Worm (Caenorhabditis elegans): Measurements from ENCODE around the gene C04B4.4.

The C04B4.4 gene

ce11 chrX:12337846-12338490, 47.3 kb downstream of the C04B4.4 start, which contains the start of gene srd-44 (continued):
- TF ChIP-seq lsl-1 (GFP tag; optimal IDR thresholded peaks at IDR 0.05): no peak
- no peak for TF ChIP-seq unc-62 (GFP tag; optimal IDR thresholded peaks at IDR 0.05)
- TF ChIP-seq mes-4 (tag; optimal IDR thresholded peaks at IDR 0.05): no peak
- TF ChIP-seq lin-35 (GFP tag; optimal IDR thresholded peaks at IDR 0.05): no peak
- TF ChIP-seq attf-6 (GFP tag; IDR thresholded peaks at IDR 0.05): no peak
- peak; percentile 45 for TF ChIP-seq athp-1 (tag; optimal IDR thresholded peaks at IDR 0.05)
- TF ChIP-seq ceh-27 (GFP tag; optimal IDR thresholded peaks at IDR 0.05): no peak
- TF ChIP-seq pbrm-1 (GFP tag; IDR thresholded peaks at IDR 0.05): peak; percentile 83
- TF ChIP-seq atf-7 (tag; optimal IDR thresholded peaks at IDR 0.05): no peak
- no peak for TF ChIP-seq C06A6.2 (GFP tag; conservative IDR thresholded peaks at IDR 0.05)
- TF ChIP-seq K11D2.4 (GFP tag; IDR thresholded peaks at IDR 0.05): no peak
- no peak for TF ChIP-seq sptf-2 (GFP tag; optimal IDR thresholded peaks at IDR 0.05)
- no peak for TF ChIP-seq attf-5 (GFP tag; optimal IDR thresholded peaks at IDR 0.05)
- TF ChIP-seq lin-40 (tag; optimal IDR thresholded peaks at IDR 0.05): no peak
- no peak for TF ChIP-seq zfh-2 (GFP tag; conservative IDR thresholded peaks at IDR 0.05)
- TF ChIP-seq dox-1 (GFP tag; IDR thresholded peaks at IDR 0.05): no peak; the same call in 1 of the 2 replicates
- no peak for TF ChIP-seq egl-44 (GFP tag; IDR thresholded peaks at IDR 0.05)
- no peak for TF ChIP-seq madf-3 (GFP tag; IDR thresholded peaks at IDR 0.05)
- TF ChIP-seq T26A5.8 (tag; optimal IDR thresholded peaks at IDR 0.05): no peak
- no peak for TF ChIP-seq somi-1 (GFP tag; optimal IDR thresholded peaks at IDR 0.05)
- no peak for TF ChIP-seq mel-28 (tag; optimal IDR thresholded peaks at IDR 0.05; ENCODE audit: borderline replicate concordance)
- TF ChIP-seq F57A8.1 (GFP tag; optimal IDR thresholded peaks at IDR 0.05): no peak
- TF ChIP-seq hlh-26 (GFP tag; conservative IDR thresholded peaks at IDR 0.05): no peak
- TF ChIP-seq ceh-58 (GFP tag; IDR thresholded peaks at IDR 0.05): no peak
- TF ChIP-seq madf-6 (GFP tag; IDR thresholded peaks at IDR 0.05): no peak
- no peak for TF ChIP-seq gei-17 (GFP tag; optimal IDR thresholded peaks at IDR 0.05)
- TF ChIP-seq ekl-4 (GFP tag; IDR thresholded peaks at IDR 0.05): no peak
- no peak for TF ChIP-seq pha-4 (tag; optimal IDR thresholded peaks at IDR 0.05)
- TF ChIP-seq F49E8.2 (tag; optimal IDR thresholded peaks at IDR 0.05; ENCODE audit: insufficient read depth): no peak
- no peak for TF ChIP-seq Y53G8AR.9 (GFP tag; conservative IDR thresholded peaks at IDR 0.05)
- no peak for TF ChIP-seq nhr-120 (GFP tag; IDR thresholded peaks at IDR 0.05)
- TF ChIP-seq aptf-2 (GFP tag; conservative IDR thresholded peaks at IDR 0.05): no peak
- TF ChIP-seq nfyb-1 (GFP tag; IDR thresholded peaks at IDR 0.05): 0 out of 2 replicates have a peak, but pooled peaks have one; percentile 45
- TF ChIP-seq dpff-1 (tag; optimal IDR thresholded peaks at IDR 0.05): no peak
- TF ChIP-seq B0336.3 (GFP tag; IDR thresholded peaks at IDR 0.05): no peak
- no peak for TF ChIP-seq F33H1.4 (GFP tag; IDR thresholded peaks at IDR 0.05)
- TF ChIP-seq cebp-1 (GFP tag; IDR thresholded peaks at IDR 0.05): no peak
- no peak for TF ChIP-seq cebp-1 (tag; optimal IDR thresholded peaks at IDR 0.05)
- peak; percentile 58 for TF ChIP-seq nhr-90 (tag; optimal IDR thresholded peaks at IDR 0.05)
- no peak for TF ChIP-seq ztf-22 (GFP tag; optimal IDR thresholded peaks at IDR 0.05)
- TF ChIP-seq F10E7.11 (tag; optimal IDR thresholded peaks at IDR 0.05): no peak
- TF ChIP-seq C17E4.6 (GFP tag; IDR thresholded peaks at IDR 0.05): no peak
- TF ChIP-seq ztf-26 (tag; optimal IDR thresholded peaks at IDR 0.05): peak; percentile 63
- no peak for TF ChIP-seq ccch-3 (GFP tag; optimal IDR thresholded peaks at IDR 0.05)
- no peak; the same call in 1 of the 2 replicates for TF ChIP-seq egrh-3 (GFP tag; IDR thresholded peaks at IDR 0.05)
- no peak for TF ChIP-seq Y67H2A.10 (GFP tag; conservative IDR thresholded peaks at IDR 0.05)
- peak; percentile 95 for TF ChIP-seq tbp1 (GFP tag; optimal IDR thresholded peaks at IDR 0.05)
- no peak for TF ChIP-seq lir-1 (GFP tag; conservative IDR thresholded peaks at IDR 0.05)
- peak; percentile 72; the same call in 1 of the 2 replicates for TF ChIP-seq ceh-40 (GFP tag; IDR thresholded peaks at IDR 0.05)
